Fruit fly (Drosophila melanogaster) whole organism, embryonic: ENCODE results near the gene CG10185.

Experiments
- Aef1 ChIP-seq: fragments of 200-800 bp; sonication (Bioruptor generic); IDR thresholded peaks from 3 replicates; pipeline ENCODE4 v1.3.6; 2022; ENCODE audit warnings: missing biosample characterization, missing genetic modification characterization
- Antp ChIP-seq: fragments of 200-800 bp; sonication (Bioruptor generic); optimal IDR thresholded peaks from 3 replicates; lab custom pipeline; 2016; ENCODE audit warnings: missing biosample characterization, missing genetic modification characterization
- BtbVII ChIP-seq: fragments of 200-800 bp; sonication (Bioruptor generic); optimal IDR thresholded peaks from 3 replicates; lab custom pipeline; 2017; ENCODE audit warnings: missing biosample characterization, mild to moderate bottlenecking, missing genetic modification characterization
- C15 ChIP-seq: fragments of 200-800 bp; sonication (Bioruptor generic); IDR thresholded peaks from 3 replicates; pipeline ENCODE4 v1.3.6; 2022; ENCODE audit warnings: missing biosample characterization, missing genetic modification characterization
- CG10209 ChIP-seq: fragments of 200-800 bp; sonication (Bioruptor generic); optimal IDR thresholded peaks from 3 replicates; lab custom pipeline; 2017; ENCODE audit warnings: missing biosample characterization, mild to moderate bottlenecking, missing genetic modification characterization, missing genetic modification reagents
- CG10543 ChIP-seq: fragments of 200-800 bp; sonication (Bioruptor generic); optimal IDR thresholded peaks from 3 replicates; lab custom pipeline; 2017; ENCODE audit warnings: missing biosample characterization, mild to moderate bottlenecking, missing genetic modification characterization, moderate library complexity
- CG12391 ChIP-seq: fragments of 200-800 bp; sonication (Bioruptor generic); optimal IDR thresholded peaks from 3 replicates; lab custom pipeline; 2018; ENCODE audit warnings: missing biosample characterization, mild to moderate bottlenecking, missing genetic modification characterization, moderate library complexity
- CG14014 ChIP-seq: fragments of 200-800 bp; sonication (Bioruptor generic); IDR thresholded peaks from 2 replicates; pipeline ENCODE4 v1.3.6; 2022; ENCODE audit warnings: missing biosample characterization, missing genetic modification characterization
- CG1647 ChIP-seq: fragments of 200-800 bp; sonication (Bioruptor generic); optimal IDR thresholded peaks from 3 replicates; lab custom pipeline; 2016; ENCODE audit warnings: missing biosample characterization, missing genetic modification characterization
- CG16813 ChIP-seq: fragments of 200-800 bp; sonication (Bioruptor generic); IDR thresholded peaks from 3 replicates; pipeline ENCODE4 v1.3.6; 2022; ENCODE audit warnings: missing biosample characterization, missing genetic modification characterization; ENCODE audit not compliant: partially characterized antibody
- CG18011 ChIP-seq: fragments of 200-800 bp; sonication (Bioruptor generic); optimal IDR thresholded peaks from 2 replicates; lab custom pipeline; 2017; ENCODE audit warnings: missing biosample characterization, missing genetic modification characterization, mild to moderate bottlenecking, moderate library complexity, missing genotype
- CG18619 ChIP-seq: fragments of 200-800 bp; sonication (Bioruptor generic); optimal IDR thresholded peaks from 3 replicates; lab custom pipeline; 2017; ENCODE audit warnings: missing biosample characterization, mild to moderate bottlenecking, missing genetic modification characterization
- CG2199 ChIP-seq: fragments of 200-800 bp; sonication (Bioruptor generic); IDR thresholded peaks from 3 replicates; pipeline ENCODE4 v1.3.6; 2022; ENCODE audit warnings: missing biosample characterization, missing genetic modification characterization
- CG31365 ChIP-seq: fragments of 200-800 bp; sonication (Bioruptor generic); optimal IDR thresholded peaks from 2 replicates; lab custom pipeline; 2018; ENCODE audit warnings: missing biosample characterization, mild to moderate bottlenecking, missing genetic modification characterization
- CG3281 ChIP-seq: fragments of 200-800 bp; sonication (Bioruptor generic); optimal IDR thresholded peaks from 3 replicates; lab custom pipeline; 2017; ENCODE audit warnings: missing biosample characterization, mild to moderate bottlenecking, missing genetic modification characterization
- CG3726 ChIP-seq: fragments of 200-800 bp; sonication (Bioruptor generic); IDR thresholded peaks from 3 replicates; pipeline ENCODE4, ENCODE4 v1.3.6; 2022; ENCODE audit warnings: missing biosample characterization, missing genetic modification characterization
- CG3995 ChIP-seq: fragments of 200-800 bp; sonication (Bioruptor generic); optimal IDR thresholded peaks from 3 replicates; lab custom pipeline; 2016; ENCODE audit warnings: missing biosample characterization, missing genetic modification characterization
- CG4404 ChIP-seq: fragments of 200-800 bp; sonication (Bioruptor generic); IDR thresholded peaks from 2 replicates; pipeline ENCODE4 v1.3.6; 2022; ENCODE audit warnings: missing biosample characterization, missing genetic modification characterization
- CG5245 ChIP-seq: fragments of 200-800 bp; sonication (Bioruptor generic); optimal IDR thresholded peaks from 3 replicates; lab custom pipeline; 2016; ENCODE audit warnings: missing biosample characterization, missing genetic modification characterization
- CG5953 ChIP-seq: fragments of 200-800 bp; sonication (Bioruptor generic); IDR thresholded peaks from 2 replicates; pipeline ENCODE4 v1.3.6; 2022; ENCODE audit warnings: missing biosample characterization, missing genetic modification characterization
- CG6272 ChIP-seq: fragments of 200-800 bp; sonication (Bioruptor generic); IDR thresholded peaks from 2 replicates; pipeline ENCODE4 v1.3.6; 2022; ENCODE audit warnings: missing biosample characterization, missing genetic modification characterization
- CG6689 ChIP-seq: fragments of 200-800 bp; sonication (Bioruptor generic); IDR thresholded peaks from 2 replicates; pipeline ENCODE4 v1.3.6; 2022; ENCODE audit warnings: missing biosample characterization, missing genetic modification characterization
- CTCF ChIP-seq: fragments of 200-800 bp; sonication (Bioruptor generic); optimal IDR thresholded peaks from 2 replicates; lab custom pipeline; 2017; ENCODE audit warnings: missing biosample characterization, mild to moderate bottlenecking, missing genetic modification characterization, moderate library complexity
- Deaf1 ChIP-seq: fragments of 200-800 bp; optimal IDR thresholded peaks from 3 replicates; lab custom pipeline; 2019; ENCODE audit warnings: missing biosample characterization, mild to moderate bottlenecking, missing genetic modification characterization, moderate library complexity
- Dfd ChIP-seq, 2 experiments: fragments of >200 bp; optimal IDR thresholded peaks; 2 replicates each; lab custom pipeline; 2017; ENCODE audit warnings: missing biosample characterization in 2 of 2, missing genetic modification characterization in 2 of 2
- Fer3 ChIP-seq: fragments of 200-800 bp; sonication (Bioruptor generic); optimal IDR thresholded peaks from 2 replicates; lab custom pipeline; 2018; ENCODE audit warnings: missing biosample characterization, mild to moderate bottlenecking, missing genetic modification characterization, moderate library complexity
- HLH4C ChIP-seq: fragments of 200-800 bp; sonication (Bioruptor generic); IDR thresholded peaks from 3 replicates; pipeline ENCODE4 v1.3.6; 2022; ENCODE audit warnings: missing biosample characterization, missing genetic modification characterization; ENCODE audit not compliant: partially characterized antibody
- HmgZ ChIP-seq: fragments of 200-800 bp; sonication (Bioruptor generic); optimal IDR thresholded peaks from 2 replicates; lab custom pipeline; 2018; ENCODE audit warnings: missing biosample characterization, mild to moderate bottlenecking, missing genetic modification characterization
- Hmx ChIP-seq: fragments of 200-800 bp; sonication (Bioruptor generic); optimal IDR thresholded peaks from 2 replicates; lab custom pipeline; 2016; ENCODE audit warnings: missing biosample characterization, missing genetic modification characterization
- Jarid2 ChIP-seq: fragments of 200-800 bp; sonication (Bioruptor generic); optimal IDR thresholded peaks from 3 replicates; lab custom pipeline; 2017; ENCODE audit warnings: mild to moderate bottlenecking, missing biosample characterization, missing genetic modification reagents, missing genetic modification characterization
- Max ChIP-seq: fragments of 200-800 bp; sonication (Bioruptor generic); optimal IDR thresholded peaks from 2 replicates; lab custom pipeline; 2016; ENCODE audit warnings: missing biosample characterization, mild to moderate bottlenecking, missing genetic modification characterization
- Mes4 ChIP-seq: fragments of 200-800 bp; sonication (Bioruptor generic); optimal IDR thresholded peaks from 2 replicates; lab custom pipeline; 2016; ENCODE audit warnings: missing biosample characterization, missing genetic modification characterization
- NfI ChIP-seq: fragments of 200-800 bp; sonication (Bioruptor generic); optimal IDR thresholded peaks from 3 replicates; lab custom pipeline; 2018; ENCODE audit warnings: missing biosample characterization, mild to moderate bottlenecking, missing genetic modification characterization, moderate library complexity
- Optix ChIP-seq: fragments of 200-800 bp; sonication (Bioruptor generic); IDR thresholded peaks from 3 replicates; pipeline ENCODE4 v1.3.6; 2022; ENCODE audit warnings: missing biosample characterization, missing genetic modification characterization
- PHDP ChIP-seq: fragments of 200-800 bp; sonication (Bioruptor generic); optimal IDR thresholded peaks from 3 replicates; lab custom pipeline; 2018; ENCODE audit warnings: missing biosample characterization, mild to moderate bottlenecking, missing genetic modification characterization, moderate library complexity
- Side ChIP-seq: fragments of 200-800 bp; sonication (Bioruptor generic); optimal IDR thresholded peaks from 2 replicates; lab custom pipeline; 2016; ENCODE audit warnings: missing biosample characterization, missing genetic modification characterization
- Tbp ChIP-seq: fragments of >200 bp; optimal IDR thresholded peaks from 2 replicates; lab custom pipeline; 2018; ENCODE audit warnings: missing biosample characterization, missing genetic modification characterization
- ac ChIP-seq: fragments of 200-800 bp; sonication (Bioruptor generic); optimal IDR thresholded peaks from 3 replicates; lab custom pipeline; 2017; ENCODE audit warnings: missing biosample characterization, mild to moderate bottlenecking, missing genetic modification characterization
- az2 ChIP-seq: fragments of 200-800 bp; sonication (Bioruptor generic); optimal IDR thresholded peaks from 3 replicates; lab custom pipeline; 2016; ENCODE audit warnings: missing biosample characterization, missing genetic modification characterization
- bab2 ChIP-seq: fragments of 200-800 bp; sonication (Bioruptor generic); optimal IDR thresholded peaks from 2 replicates; lab custom pipeline; 2016; ENCODE audit warnings: missing biosample characterization, missing genetic modification characterization
- chinmo ChIP-seq: fragments of 200-800 bp; sonication (Bioruptor generic); IDR thresholded peaks from 4 replicates; pipeline ENCODE4 v1.3.6; 2022; ENCODE audit warnings: missing biosample characterization, missing genetic modification characterization; ENCODE audit not compliant: partially characterized antibody
- gro ChIP-seq: fragments of 200-800 bp; sonication (Bioruptor generic); optimal IDR thresholded peaks from 2 replicates; lab custom pipeline; 2016; ENCODE audit warnings: missing biosample characterization, missing genetic modification characterization
- jigr1 ChIP-seq: fragments of 200-800 bp; sonication (Bioruptor generic); IDR thresholded peaks from 3 replicates; pipeline ENCODE4 v1.3.6; 2022; ENCODE audit warnings: missing biosample characterization, missing genetic modification characterization
- kay ChIP-seq: fragments of 200-800 bp; sonication (Bioruptor generic); optimal IDR thresholded peaks from 2 replicates; lab custom pipeline; 2016; ENCODE audit warnings: missing biosample characterization, missing genetic modification characterization
- lab ChIP-seq: fragments of 200-800 bp; sonication (Bioruptor generic); optimal IDR thresholded peaks from 3 replicates; lab custom pipeline; 2017; ENCODE audit warnings: missing biosample characterization, missing genetic modification characterization, mild to moderate bottlenecking, moderate library complexity, missing genetic modification reagents
- nau ChIP-seq: fragments of 200-800 bp; sonication (Bioruptor generic); optimal IDR thresholded peaks from 3 replicates; lab custom pipeline; 2017; ENCODE audit warnings: missing biosample characterization, mild to moderate bottlenecking, missing genetic modification characterization, missing genetic modification reagents
- otp ChIP-seq: fragments of 200-800 bp; sonication (Bioruptor generic); IDR thresholded peaks from 3 replicates; pipeline ENCODE4, ENCODE4 v1.3.6; 2022; ENCODE audit warnings: missing biosample characterization, missing genetic modification characterization
- sob ChIP-seq: fragments of 200-800 bp; sonication (Bioruptor generic); IDR thresholded peaks from 2 replicates; pipeline ENCODE4 v1.3.6; 2022; ENCODE audit warnings: missing biosample characterization, missing genetic modification characterization
- sug ChIP-seq: fragments of 200-800 bp; optimal IDR thresholded peaks from 2 replicates; lab custom pipeline; 2019; ENCODE audit warnings: missing biosample characterization, mild to moderate bottlenecking, missing genetic modification characterization, moderate library complexity

The CG10185 gene

dm6 chr3R:16071689-16072580, 4.5 kb upstream of the CG10185 start (continued):
- TF ChIP-seq Tbp (GFP tag; lab: Kevin White, UChicago) (no peak), BtbVII (GFP tag; lab: Kevin White, UChicago) (no peak), Fer3 (no peak), sug (tag; lab: Kevin White, UChicago) (no peak), sob (GFP tag; lab: Robert Waterston, UW) (peak; percentile 43; the same call in 1 of the 2 replicates), kay (GFP tag; lab: Kevin White, UChicago) (peak; percentile 63), nau (GFP tag; lab: Kevin White, UChicago) (no peak), CG5245 (GFP tag; lab: Kevin White, UChicago) (peak; percentile 68), CTCF (GFP tag; lab: Kevin White, UChicago) (no peak), PHDP (tag; lab: Kevin White, UChicago) (peak; percentile 68), chinmo (0 out of 4 replicates have a peak, but pooled peaks have one; percentile 38), bab2 (GFP tag; lab: Kevin White, UChicago) (peak; percentile 55), CG18011 (GFP tag; lab: Kevin White, UChicago) (peak; percentile 25), Optix (GFP tag; lab: Robert Waterston, UW) (peak; percentile 43; the same call in 1 of the 3 replicates), ac (GFP tag; lab: Kevin White, UChicago) (no peak), CG18619 (GFP tag; lab: Kevin White, UChicago) (peak; percentile 39), Mes4 (GFP tag; lab: Kevin White, UChicago) (peak; percentile 54), CG14014 (GFP tag; lab: Robert Waterston, UW) (peak; percentile 21; the same call in 1 of the 2 replicates), CG6689 (GFP tag; lab: Robert Waterston, UW) (peak; percentile 85), otp (GFP tag; lab: Robert Waterston, UW) (peak; percentile 85; the same call in 2 of the 3 replicates), Deaf1 (tag; lab: Kevin White, UChicago) (peak; percentile 39), jigr1 (GFP tag; lab: Robert Waterston, UW) (no peak), gro (GFP tag; lab: Kevin White, UChicago) (no peak), CG3281 (GFP tag; lab: Kevin White, UChicago) (no peak), Aef1 (no peak), lab (GFP tag; lab: Kevin White, UChicago) (no peak), CG6272 (GFP tag; lab: Robert Waterston, UW) (peak; percentile 58; the same call in 1 of the 2 replicates), NfI (GFP tag; lab: Kevin White, UChicago) (no peak), CG10209 (GFP tag; lab: Kevin White, UChicago) (peak; percentile 69), CG16813 (GFP tag; lab: Robert Waterston, UW) (no peak), Antp (no peak), CG10543 (GFP tag; lab: Kevin White, UChicago) (peak; percentile 22), Jarid2 (GFP tag; lab: Kevin White, UChicago) (no peak), CG12391 (tag; lab: Kevin White, UChicago) (peak; percentile 78), Dfd (GFP tag; optimal IDR thresholded peaks at IDR 0.05; lab: Kevin White, UChicago) (no peak), HmgZ (tag; lab: Kevin White, UChicago) (no peak), CG3995 (no peak), Side (GFP tag; lab: Kevin White, UChicago) (no peak), CG31365 (tag; lab: Kevin White, UChicago) (no peak), HLH4C (no peak), C15 (no peak), CG2199 (GFP tag; lab: Robert Waterston, UW) (peak; percentile 89), CG1647 (GFP tag; lab: Kevin White, UChicago) (no peak), az2 (GFP tag; lab: Kevin White, UChicago) (peak; percentile 86), Hmx (GFP tag; lab: Kevin White, UChicago) (no peak), CG4404 (GFP tag; lab: Robert Waterston, UW) (peak; percentile 68), CG3726 (GFP tag; lab: Robert Waterston, UW) (0 out of 3 replicates have a peak, but pooled peaks have one; percentile 7), Max (GFP tag; lab: Kevin White, UChicago) (peak; percentile 68), CG5953 (peak; percentile 74)
